Worm (Caenorhabditis elegans) whole organism, L4 larva: Measurements from ENCODE around the gene nhr-3.
A peak's percentile ranks its signal among the peaks of the same experiment; 100 is the strongest.

ENCODE experiments used
- F37D6.2 ChIP-seq: sonication (generic microtip); optimal IDR thresholded peaks from 2 replicates; lab custom pipeline; 2016; ENCODE audit warnings: mild to moderate bottlenecking, missing genetic modification characterization, missing compliant biosample characterization
- F44E2.7 ChIP-seq: fragments of 200-800 bp; sonication (Bioruptor generic); IDR thresholded peaks from 2 replicates; pipeline ENCODE4 v2.1.2; 2022; ENCODE audit warnings: missing genetic modification characterization, missing compliant biosample characterization
- R02D3.7 ChIP-seq: fragments of 150-350 bp; sonication (generic microtip); optimal IDR thresholded peaks from 3 replicates; lab custom pipeline; 2014; ENCODE audit warnings: missing biosample characterization, missing genetic modification characterization
- T20F7.1 ChIP-seq: fragments of 200-800 bp; sonication (Bioruptor generic); optimal IDR thresholded peaks from 2 replicates; lab custom pipeline; 2018; ENCODE audit warnings: mild to moderate bottlenecking, missing genetic modification characterization, missing compliant biosample characterization
- Y5F2A.4 ChIP-seq: fragments of 200-800 bp; sonication (Bioruptor generic); optimal IDR thresholded peaks from 2 replicates; lab custom pipeline; 2018; ENCODE audit warnings: mild to moderate bottlenecking, missing genetic modification characterization, missing compliant biosample characterization
- aha-1 ChIP-seq: fragments of 150-350 bp; peaks from one replicate; lab custom pipeline; 2014; ENCODE audit warnings: missing biosample characterization, missing genetic modification characterization
- ceh-20 ChIP-seq: fragments of 200-800 bp; sonication (Bioruptor generic); IDR thresholded peaks from 2 replicates; pipeline ENCODE4 v1.3.6; 2022; ENCODE audit warnings: missing genetic modification reagents, missing genetic modification characterization, missing compliant biosample characterization
- daf-16 ChIP-seq, 3 experiments: sonication (generic microtip); optimal IDR thresholded peaks; 2 replicates each; lab custom pipeline; 2016 to 2017; ENCODE audit warnings: missing genetic modification characterization in 3 of 3, missing genetic modification reagents in 3 of 3, mild to moderate bottlenecking in 2 of 3, missing compliant biosample characterization in 2 of 3, missing biosample characterization in 1 of 3, moderate library complexity in 1 of 3
- daf-19 ChIP-seq: fragments of 200-800 bp; sonication (Bioruptor generic); conservative IDR thresholded peaks from 2 replicates; pipeline ENCODE4 v1.3.6; 2022; ENCODE audit warnings: missing genetic modification characterization, missing compliant biosample characterization
- daf-8 ChIP-seq: fragments of 200-800 bp; sonication (Bioruptor generic); IDR thresholded peaks from 2 replicates; pipeline ENCODE4 v1.3.6; 2022; ENCODE audit warnings: missing genetic modification characterization, missing compliant biosample characterization
- dmd-6 ChIP-seq: fragments of 200-800 bp; sonication (Bioruptor generic); IDR thresholded peaks from 2 replicates; pipeline ENCODE4 v1.3.6; 2022; ENCODE audit warnings: missing genetic modification reagents, missing genetic modification characterization, missing compliant biosample characterization
- dmd-8 ChIP-seq: fragments of 200-800 bp; sonication (Bioruptor generic); IDR thresholded peaks from 2 replicates; pipeline ENCODE4 v1.3.6; 2022; ENCODE audit warnings: missing genetic modification characterization, missing compliant biosample characterization
- dpl-1 ChIP-seq: fragments of 150-350 bp; optimal IDR thresholded peaks from 2 replicates; lab custom pipeline; 2014; ENCODE audit warnings: missing biosample characterization, missing genetic modification reagents, missing genetic modification characterization
- dve-1 ChIP-seq: sonication (generic microtip); optimal IDR thresholded peaks from 2 replicates; lab custom pipeline; 2017; ENCODE audit warnings: antibody characterized with exemption, mild to moderate bottlenecking, missing genetic modification characterization, missing compliant biosample characterization; ENCODE audit not compliant: insufficient read depth
- fkh-10 ChIP-seq: fragments of 150-350 bp; optimal IDR thresholded peaks from 2 replicates; lab custom pipeline; 2014; ENCODE audit warnings: missing biosample characterization, missing genetic modification reagents, missing genetic modification characterization
- fos-1 ChIP-seq: fragments of 150-350 bp; optimal IDR thresholded peaks from 2 replicates; lab custom pipeline; 2014; ENCODE audit warnings: missing biosample characterization, missing genetic modification characterization
- gei-8 ChIP-seq: fragments of 200-800 bp; sonication (Bioruptor generic); optimal IDR thresholded peaks from 2 replicates; lab custom pipeline; 2018; ENCODE audit warnings: mild to moderate bottlenecking, missing genetic modification characterization, missing compliant biosample characterization
- hif-1 ChIP-seq, 2 experiments: sonication (generic microtip); optimal IDR thresholded peaks; 2 replicates each; lab custom pipeline; 2016 to 2017; ENCODE audit warnings: missing compliant biosample characterization in 2 of 2, missing genetic modification characterization in 2 of 2, missing genetic modification reagents in 2 of 2, missing genotype in 2 of 2, mild to moderate bottlenecking in 1 of 2
- hmg-1.1 ChIP-seq: fragments of 200-800 bp; sonication (Bioruptor generic); IDR thresholded peaks from 2 replicates; pipeline ENCODE4 v1.3.6; 2022; ENCODE audit warnings: missing genetic modification reagents, missing genetic modification characterization, missing compliant biosample characterization
- lin-1 ChIP-seq: fragments of 200-800 bp; sonication (Bioruptor generic); IDR thresholded peaks from 2 replicates; pipeline ENCODE4 v1.3.6; 2022; ENCODE audit warnings: missing genetic modification reagents, missing genetic modification characterization, missing compliant biosample characterization
- lin-15B ChIP-seq: fragments of 150-350 bp; sonication (generic microtip); optimal IDR thresholded peaks from 3 replicates; lab custom pipeline; 2014; ENCODE audit warnings: missing biosample characterization, missing genetic modification characterization
- lin-38 ChIP-seq: fragments of 200-800 bp; sonication (Bioruptor generic); IDR thresholded peaks from 2 replicates; pipeline ENCODE4 v1.3.6; 2022; ENCODE audit warnings: missing genetic modification reagents, missing genetic modification characterization, missing compliant biosample characterization
- lir-3 ChIP-seq: sonication (generic microtip); optimal IDR thresholded peaks from 2 replicates; lab custom pipeline; 2016; ENCODE audit warnings: mild to moderate bottlenecking, missing genetic modification characterization, missing compliant biosample characterization
- lsy-2 ChIP-seq, 2 experiments: fragments of 150-350 bp in 1 of 2; sonication (generic microtip) in 1 of 2; optimal IDR thresholded peaks; 2 replicates each; lab custom pipeline; 2014 to 2017; ENCODE audit warnings: missing biosample characterization in 2 of 2, missing genetic modification characterization in 2 of 2
- mep-1 ChIP-seq: fragments of 150-350 bp; sonication (generic microtip); optimal IDR thresholded peaks from 3 replicates; lab custom pipeline; 2014; ENCODE audit warnings: missing biosample characterization, missing genetic modification characterization
- nhr-28 ChIP-seq: fragments of 150-350 bp; optimal IDR thresholded peaks from 2 replicates; lab custom pipeline; 2014; ENCODE audit warnings: missing biosample characterization, missing genetic modification characterization
- nhr-41 ChIP-seq: fragments of 200-800 bp; sonication (Bioruptor generic); IDR thresholded peaks from 2 replicates; pipeline ENCODE4 v1.3.6; 2022; ENCODE audit warnings: missing genetic modification reagents, missing genetic modification characterization, missing compliant biosample characterization
- pha-4 ChIP-seq, 2 experiments: fragments of 150-350 bp in 1 of 2; fragments of 200-800 bp in 1 of 2; sonication (Bioruptor generic) in 1 of 2; IDR thresholded peaks in 1 of 2; optimal IDR thresholded peaks in 1 of 2; 2 replicates each; pipeline versions ENCODE4 v1.3.6 to Lab custom; 2014 to 2022; ENCODE audit warnings: missing genetic modification characterization in 2 of 2, missing genetic modification reagents in 2 of 2, missing biosample characterization in 1 of 2, missing compliant biosample characterization in 1 of 2
- pqm-1 ChIP-seq: sonication (generic microtip); optimal IDR thresholded peaks from 2 replicates; lab custom pipeline; 2017; ENCODE audit warnings: missing biosample characterization, missing genetic modification characterization
- rbr-2 ChIP-seq: sonication (generic microtip); optimal IDR thresholded peaks from 2 replicates; lab custom pipeline; 2016; ENCODE audit warnings: missing genotype, missing genetic modification characterization, missing compliant biosample characterization
- unc-62 ChIP-seq, 3 experiments: fragments of 150-350 bp in 1 of 3; sonication (generic microtip); optimal IDR thresholded peaks in 2 of 3; peaks in 1 of 3; 1 replicate in 1 of 3; 2 replicates in 2 of 3; lab custom pipeline; 2014 to 2017; ENCODE audit warnings: missing biosample characterization in 3 of 3, missing genetic modification characterization in 3 of 3, missing genetic modification reagents in 3 of 3, missing genotype in 1 of 3
- zfp-2 ChIP-seq: sonication (generic microtip); optimal IDR thresholded peaks from 2 replicates; lab custom pipeline; 2016; ENCODE audit warnings: mild to moderate bottlenecking, missing genetic modification characterization, missing compliant biosample characterization
- zip-2 ChIP-seq: fragments of 150-350 bp; optimal IDR thresholded peaks from 2 replicates; lab custom pipeline; 2014; ENCODE audit warnings: missing biosample characterization, missing genetic modification characterization
- ztf-11 ChIP-seq: fragments of 150-350 bp; optimal IDR thresholded peaks from 2 replicates; lab custom pipeline; 2014; ENCODE audit warnings: missing biosample characterization, missing genetic modification characterization

Gene nhr-3

ce11 chrX:14510358-14510757 is 47.9 kb upstream of the nhr-3 start:
- TF ChIP-seq lin-1 (GFP tag; lab: Robert Waterston, UW), result no peak
- TF ChIP-seq rbr-2, result no peak
- peak; percentile 93 for TF ChIP-seq zip-2 (tag; lab: Kevin White, UChicago)
- no peak for TF ChIP-seq Y5F2A.4 (GFP tag; lab: Kevin White, UChicago)

ce11 chrX:14512817-14513216 is 45.5 kb upstream of the nhr-3 start, which contains the start of gene fbxa-141:
TSS of gene fbxa-141 (minus strand) at chrX:14512917.
- TF ChIP-seq R02D3.7 (tag; lab: Kevin White, UChicago) (no peak), daf-19 (GFP tag; lab: Robert Waterston, UW) (no peak), fos-1 (no peak), daf-16 (GFP tag; optimal IDR thresholded peaks at IDR 0.05; lab: Kevin White, UChicago) (no peak), daf-16 (tag; optimal IDR thresholded peaks at IDR 0.05; lab: Kevin White, UChicago) (peak; percentile 17), lin-38 (no peak), dmd-8 (no peak), unc-62 (GFP tag; optimal IDR thresholded peaks at IDR 0.05 in 1 of 2; lab: Kevin White, UChicago) (peak in 1 of 2 experiments; percentile 9), unc-62 (tag; optimal IDR thresholded peaks at IDR 0.05; lab: Kevin White, UChicago) (no peak)

- TF ChIP-seq hmg-1.1 (peak; percentile 30; the same call in 1 of the 2 replicates), fkh-10 (GFP tag; lab: Kevin White, UChicago) (peak; percentile 29), unc-62 (GFP tag; optimal IDR thresholded peaks at IDR 0.05 in 1 of 2; lab: Kevin White, UChicago) (peak in 1 of 2 experiments; percentile 84), unc-62 (tag; optimal IDR thresholded peaks at IDR 0.05; lab: Kevin White, UChicago) (no peak), aha-1 (tag; lab: Kevin White, UChicago) (peak; percentile 19), nhr-41 (no peak), zfp-2 (tag; lab: Kevin White, UChicago) (no peak), mep-1 (tag; lab: Kevin White, UChicago) (peak; percentile 46)
Observed at ce11 chrX:14513462-14513861, 44.8 kb upstream of the nhr-3 start.

- TF ChIP-seq F44E2.7 (GFP tag; lab: Robert Waterston, UW), result no peak
- TF ChIP-seq lin-15B (tag; lab: Kevin White, UChicago), result no peak
- no peak for TF ChIP-seq pha-4 (GFP tag; IDR thresholded peaks at IDR 0.05; lab: Robert Waterston, UW)
- no peak for TF ChIP-seq pha-4 (tag; optimal IDR thresholded peaks at IDR 0.05; lab: Kevin White, UChicago)
- TF ChIP-seq ztf-11 (tag; lab: Kevin White, UChicago), result no peak
- TF ChIP-seq dmd-6 (GFP tag; lab: Robert Waterston, UW), result peak; percentile 56
- TF ChIP-seq F37D6.2 (tag; lab: Kevin White, UChicago), result no peak
- TF ChIP-seq nhr-28, result peak; percentile 67
- no peak for TF ChIP-seq lsy-2 (tag; optimal IDR thresholded peaks at IDR 0.05; lab: Kevin White, UChicago)
- TF ChIP-seq fkh-10 (GFP tag; lab: Kevin White, UChicago), result no peak
- TF ChIP-seq gei-8 (GFP tag; lab: Kevin White, UChicago), result no peak
- no peak for TF ChIP-seq lir-3 (tag; lab: Kevin White, UChicago)
- no peak for TF ChIP-seq hif-1 (tag; optimal IDR thresholded peaks at IDR 0.05; lab: Kevin White, UChicago)
- no peak for TF ChIP-seq ceh-20
- no peak for TF ChIP-seq dpl-1
- no peak for TF ChIP-seq daf-8 (GFP tag; lab: Robert Waterston, UW)
- TF ChIP-seq pqm-1 (tag; lab: Kevin White, UChicago), result peak; percentile 44
Observed at ce11 chrX:14515028-14515427, 43.3 kb upstream of the nhr-3 start, which contains the start of gene gcsh-1. TSS of gene gcsh-1 (minus strand) at chrX:14515073.

ce11 chrX:14516560-14516959 is 41.7 kb upstream of the nhr-3 start, which contains the start of gene D1025.10:
TSS of gene D1025.10 (plus strand) at chrX:14516860.
- TF ChIP-seq dmd-6 (GFP tag; lab: Robert Waterston, UW) (peak; percentile 55; the same call in 1 of the 2 replicates), T20F7.1 (GFP tag; lab: Kevin White, UChicago) (no peak), dve-1 (tag; lab: Kevin White, UChicago) (peak; percentile 5)
